Worm (Caenorhabditis elegans) whole organism, L1 larva: Measurements from ENCODE around the gene ttll-12.

Experiments used
- C04F5.9 ChIP-seq: sonication (generic microtip); optimal IDR thresholded peaks from 2 replicates; lab custom pipeline; 2016; ENCODE audit warnings: missing genetic modification characterization, missing compliant biosample characterization
- C16A3.4 ChIP-seq: fragments of 150-350 bp; optimal IDR thresholded peaks from 2 replicates; lab custom pipeline; 2014; ENCODE audit warnings: missing biosample characterization, missing genetic modification characterization
- C34B4.2 ChIP-seq: sonication (generic microtip); optimal IDR thresholded peaks from 2 replicates; lab custom pipeline; 2017; ENCODE audit warnings: mild to moderate bottlenecking, missing genetic modification characterization, missing compliant biosample characterization
- alr-1 ChIP-seq: fragments of 200-800 bp; sonication (Bioruptor generic); optimal IDR thresholded peaks from 2 replicates; lab custom pipeline; 2018; ENCODE audit warnings: borderline replicate concordance, mild to moderate bottlenecking, missing genetic modification characterization, missing compliant biosample characterization
- aly-2 ChIP-seq: fragments of 150-350 bp; optimal IDR thresholded peaks from 2 replicates; lab custom pipeline; 2014; ENCODE audit warnings: missing biosample characterization, missing genetic modification characterization
- ama-1 ChIP-seq: fragments of 150-350 bp; optimal IDR thresholded peaks from 2 replicates; lab custom pipeline; 2014
- blmp-1 ChIP-seq: fragments of 150-350 bp; optimal IDR thresholded peaks from 2 replicates; lab custom pipeline; 2014; ENCODE audit warnings: missing biosample characterization, missing genetic modification characterization
- ceh-63 ChIP-seq: fragments of 200-800 bp; sonication (Bioruptor generic); optimal IDR thresholded peaks from 2 replicates; lab custom pipeline; 2018; ENCODE audit warnings: mild to moderate bottlenecking, missing genetic modification characterization, missing compliant biosample characterization
- ces-1 ChIP-seq: fragments of 150-350 bp; optimal IDR thresholded peaks from 2 replicates; lab custom pipeline; 2014; ENCODE audit warnings: missing biosample characterization, missing genetic modification reagents, missing genetic modification characterization
- dpl-1 ChIP-seq, 3 experiments: fragments of 150-350 bp in 2 of 3; sonication (generic microtip) in 1 of 3; optimal IDR thresholded peaks; 2 replicates each; lab custom pipeline; 2014 to 2017; ENCODE audit warnings: missing biosample characterization in 3 of 3, missing genetic modification characterization in 3 of 3, missing genetic modification reagents in 3 of 3
- efl-1 ChIP-seq, 4 experiments: fragments of 150-350 bp; optimal IDR thresholded peaks in 3 of 4; peaks in 1 of 4; 1 replicate in 1 of 4; 2 replicates in 3 of 4; lab custom pipeline; 2014; ENCODE audit warnings: missing biosample characterization in 2 of 4, missing genetic modification characterization in 2 of 4, missing genetic modification reagents in 2 of 4
- efl-3 ChIP-seq: fragments of 200-800 bp; sonication (Bioruptor generic); optimal IDR thresholded peaks from 2 replicates; lab custom pipeline; 2018; ENCODE audit warnings: mild to moderate bottlenecking, missing genetic modification characterization, missing compliant biosample characterization
- egl-13 ChIP-seq: sonication (generic microtip); optimal IDR thresholded peaks from 2 replicates; lab custom pipeline; 2016; ENCODE audit warnings: missing genotype, missing genetic modification reagents, missing genetic modification characterization, missing compliant biosample characterization
- elt-3 ChIP-seq, 6 experiments: fragments of 150-350 bp in 1 of 6; sonication (generic microtip); optimal IDR thresholded peaks; 2 replicates each; lab custom pipeline; 2017 to 2018; ENCODE audit warnings: missing biosample characterization in 6 of 6, missing genetic modification characterization in 6 of 6, inconsistent platforms in 1 of 6
- ets-5 ChIP-seq: fragments of 200-800 bp; sonication (Bioruptor generic); IDR thresholded peaks from 2 replicates; pipeline ENCODE4 v1.3.6; 2022; ENCODE audit warnings: missing genetic modification characterization, missing compliant biosample characterization
- fkh-4 ChIP-seq: sonication (generic microtip); optimal IDR thresholded peaks from 2 replicates; lab custom pipeline; 2016; ENCODE audit warnings: missing compliant biosample characterization, missing genetic modification characterization, borderline replicate concordance
- fkh-8 ChIP-seq: sonication (generic microtip); optimal IDR thresholded peaks from 2 replicates; lab custom pipeline; 2016; ENCODE audit warnings: mild to moderate bottlenecking, missing genetic modification characterization, missing compliant biosample characterization
- fos-1 ChIP-seq: fragments of 150-350 bp; optimal IDR thresholded peaks from 2 replicates; lab custom pipeline; 2014; ENCODE audit warnings: missing biosample characterization, missing genetic modification characterization
- grh-1 ChIP-seq: fragments of 200-800 bp; sonication (Bioruptor generic); IDR thresholded peaks from 2 replicates; pipeline ENCODE4 v1.3.6; 2022; ENCODE audit warnings: missing genetic modification reagents, missing genetic modification characterization, missing compliant biosample characterization
- hlh-17 ChIP-seq: fragments of 200-800 bp; sonication (Bioruptor generic); optimal IDR thresholded peaks from 2 replicates; lab custom pipeline; 2018; ENCODE audit warnings: missing genetic modification characterization, mild to moderate bottlenecking, missing compliant biosample characterization, moderate library complexity, borderline replicate concordance
- irx-1 ChIP-seq: sonication (generic microtip); optimal IDR thresholded peaks from 2 replicates; lab custom pipeline; 2016; ENCODE audit warnings: missing genetic modification characterization, missing compliant biosample characterization
- jun-1 ChIP-seq: fragments of 150-350 bp; optimal IDR thresholded peaks from 2 replicates; lab custom pipeline; 2014; ENCODE audit warnings: missing biosample characterization, missing genetic modification reagents, missing genetic modification characterization
- lin-13 ChIP-seq: fragments of 150-350 bp; optimal IDR thresholded peaks from 2 replicates; lab custom pipeline; 2014; ENCODE audit warnings: missing biosample characterization, missing genetic modification reagents, missing genetic modification characterization
- lin-14 ChIP-seq: fragments of 200-800 bp; sonication (Bioruptor generic); optimal IDR thresholded peaks from 2 replicates; lab custom pipeline; 2018; ENCODE audit warnings: mild to moderate bottlenecking, missing genetic modification characterization, moderate library complexity, missing compliant biosample characterization
- lin-15B ChIP-seq: fragments of 150-350 bp; sonication (generic microtip); optimal IDR thresholded peaks from 3 replicates; lab custom pipeline; 2014; ENCODE audit warnings: missing biosample characterization, missing genetic modification characterization
- lin-35 ChIP-seq, 2 experiments: fragments of 150-350 bp; optimal IDR thresholded peaks; 2 replicates each; lab custom pipeline; 2014; ENCODE audit warnings: missing biosample characterization in 2 of 2, missing genetic modification characterization in 2 of 2, missing genetic modification reagents in 2 of 2
- nhr-11 ChIP-seq: fragments of 150-350 bp; optimal IDR thresholded peaks from 2 replicates; lab custom pipeline; 2014; ENCODE audit warnings: missing biosample characterization, missing genetic modification characterization
- nhr-19 ChIP-seq: fragments of 200-800 bp; sonication (Bioruptor generic); conservative IDR thresholded peaks from 2 replicates; pipeline ENCODE4 v1.3.6; 2022; ENCODE audit warnings: missing genetic modification characterization, missing compliant biosample characterization
- nhr-20 ChIP-seq: sonication (generic microtip); optimal IDR thresholded peaks from 2 replicates; lab custom pipeline; 2016; ENCODE audit warnings: mild to moderate bottlenecking, missing genetic modification characterization, missing compliant biosample characterization
- nhr-237 ChIP-seq: fragments of 150-350 bp; optimal IDR thresholded peaks from 2 replicates; lab custom pipeline; 2014; ENCODE audit warnings: missing biosample characterization, missing genetic modification characterization
- nhr-47 ChIP-seq: sonication (generic microtip); optimal IDR thresholded peaks from 2 replicates; lab custom pipeline; 2016; ENCODE audit warnings: mild to moderate bottlenecking, missing genetic modification characterization, moderate library complexity, missing compliant biosample characterization
- nhr-71 ChIP-seq: sonication (generic microtip); optimal IDR thresholded peaks from 2 replicates; lab custom pipeline; 2016; ENCODE audit warnings: mild to moderate bottlenecking, missing genetic modification characterization, moderate library complexity, missing compliant biosample characterization
- nhr-76 ChIP-seq: sonication (generic microtip); optimal IDR thresholded peaks from 2 replicates; lab custom pipeline; 2017; ENCODE audit warnings: missing biosample characterization, missing genetic modification characterization
- nhr-77 ChIP-seq: fragments of 150-350 bp; optimal IDR thresholded peaks from 2 replicates; lab custom pipeline; 2014; ENCODE audit warnings: missing biosample characterization, missing genetic modification characterization
- nhr-84 ChIP-seq: sonication (generic microtip); optimal IDR thresholded peaks from 2 replicates; lab custom pipeline; 2017; ENCODE audit warnings: missing biosample characterization, missing genetic modification characterization
- nhr-85 ChIP-seq: sonication (generic microtip); peaks from one replicate; lab custom pipeline; 2016; ENCODE audit warnings: missing genetic modification characterization, inconsistent platforms, missing compliant biosample characterization
- nhr-90 ChIP-seq: sonication (generic microtip); optimal IDR thresholded peaks from 2 replicates; lab custom pipeline; 2016; ENCODE audit warnings: mild to moderate bottlenecking, missing genetic modification characterization, missing compliant biosample characterization; ENCODE audit not compliant: poor library complexity
- pax-3 ChIP-seq: fragments of 200-800 bp; sonication (Bioruptor generic); optimal IDR thresholded peaks from 2 replicates; lab custom pipeline; 2018; ENCODE audit warnings: mild to moderate bottlenecking, missing genetic modification characterization, moderate library complexity, missing compliant biosample characterization
- snpc-4 ChIP-seq: fragments of 150-350 bp; optimal IDR thresholded peaks from 2 replicates; lab custom pipeline; 2014; ENCODE audit warnings: missing biosample characterization, missing genetic modification characterization
- snu-23 ChIP-seq: sonication (generic microtip); optimal IDR thresholded peaks from 2 replicates; lab custom pipeline; 2016; ENCODE audit warnings: missing genetic modification characterization, missing compliant biosample characterization
- sox-4 ChIP-seq: sonication (generic microtip); optimal IDR thresholded peaks from 2 replicates; lab custom pipeline; 2016; ENCODE audit warnings: missing genetic modification characterization, missing compliant biosample characterization
- sptf-1 ChIP-seq: fragments of 150-350 bp; optimal IDR thresholded peaks from 2 replicates; lab custom pipeline; 2014; ENCODE audit warnings: missing biosample characterization, missing genetic modification characterization
- sup-37 ChIP-seq: fragments of 200-800 bp; sonication (Bioruptor generic); optimal IDR thresholded peaks from 2 replicates; lab custom pipeline; 2018; ENCODE audit warnings: mild to moderate bottlenecking, missing genetic modification characterization, missing compliant biosample characterization
- swsn-7 ChIP-seq: sonication (generic microtip); optimal IDR thresholded peaks from 2 replicates; lab custom pipeline; 2016; ENCODE audit warnings: missing genetic modification characterization, missing compliant biosample characterization
- tbx-2 ChIP-seq: sonication (generic microtip); optimal IDR thresholded peaks from 2 replicates; lab custom pipeline; 2016; ENCODE audit warnings: missing genetic modification characterization, missing compliant biosample characterization
- unc-30 ChIP-seq: sonication (generic microtip); optimal IDR thresholded peaks from 2 replicates; lab custom pipeline; 2017; ENCODE audit warnings: missing biosample characterization, missing genetic modification characterization
- unc-86 ChIP-seq: sonication (generic microtip); optimal IDR thresholded peaks from 2 replicates; lab custom pipeline; 2016; ENCODE audit warnings: missing genetic modification characterization, missing compliant biosample characterization
- unc-98 ChIP-seq: fragments of 200-800 bp; sonication (Bioruptor generic); IDR thresholded peaks from 2 replicates; pipeline ENCODE4 v1.3.6; 2022; ENCODE audit warnings: missing genetic modification characterization, missing compliant biosample characterization
- zag-1 ChIP-seq: fragments of 150-350 bp; optimal IDR thresholded peaks from 2 replicates; lab custom pipeline; 2014; ENCODE audit warnings: missing biosample characterization, missing genetic modification characterization
- zip-4 ChIP-seq: fragments of 200-800 bp; sonication (Bioruptor generic); optimal IDR thresholded peaks from 2 replicates; lab custom pipeline; 2018; ENCODE audit warnings: mild to moderate bottlenecking, missing genetic modification characterization, moderate library complexity, missing compliant biosample characterization
- ztf-11 ChIP-seq, 2 experiments: sonication (generic microtip); optimal IDR thresholded peaks; 2 replicates each; lab custom pipeline; 2016 to 2017; ENCODE audit warnings: missing genetic modification characterization in 2 of 2, missing biosample characterization in 1 of 2, missing compliant biosample characterization in 1 of 2
- ztf-4 ChIP-seq: fragments of 150-350 bp; optimal IDR thresholded peaks from 2 replicates; lab custom pipeline; 2014; ENCODE audit warnings: missing biosample characterization, missing genetic modification characterization

Gene ttll-12

ce11 chrII:9343955-9344354 lies 5.2 kb downstream of the ttll-12 start (continued):
- no peak for TF ChIP-seq fkh-8
- TF ChIP-seq C34B4.2 (tag; lab: Kevin White, UChicago), result no peak
- no peak for TF ChIP-seq sox-4
- TF ChIP-seq grh-1, result peak; percentile 38; the same call in 1 of the 2 replicates
- TF ChIP-seq unc-98 (GFP tag; lab: Robert Waterston, UW), result no peak
- peak; percentile 48 for TF ChIP-seq snu-23 (GFP tag; lab: Kevin White, UChicago)
- no peak for TF ChIP-seq swsn-7 (tag; lab: Kevin White, UChicago)
- no peak for TF ChIP-seq C16A3.4
- peak; percentile 73 to 96 (median 89) for TF ChIP-seq elt-3 (tag; optimal IDR thresholded peaks at IDR 0.05; lab: Kevin White, UChicago)
- no peak for TF ChIP-seq efl-1 (optimal IDR thresholded peaks at IDR 0.05; lab: Kevin White, UChicago)
- no peak for TF ChIP-seq efl-1 (GFP tag; optimal IDR thresholded peaks at IDR 0.05 in 1 of 2; lab: Kevin White, UChicago)
- no peak for TF ChIP-seq nhr-237
- no peak for TF ChIP-seq lin-13 (GFP tag; lab: Kevin White, UChicago)
- TF ChIP-seq nhr-11 (tag; lab: Kevin White, UChicago), result no peak
- no peak for TF ChIP-seq egl-13 (tag; lab: Kevin White, UChicago)
- TF ChIP-seq nhr-85, result peak; percentile 94
- TF ChIP-seq aly-2 (tag; lab: Kevin White, UChicago), result no peak
- no peak for TF ChIP-seq nhr-76
- no peak for TF ChIP-seq hlh-17 (GFP tag; lab: Kevin White, UChicago)
- no peak for TF ChIP-seq ztf-4
- TF ChIP-seq lin-35 (GFP tag; optimal IDR thresholded peaks at IDR 0.05; lab: Kevin White, UChicago), result peak in 1 of 2 experiments; percentile 21
- no peak for TF ChIP-seq ama-1 (lab: Kevin White, UChicago)
- peak in 1 of 3 experiments; percentile 10 for TF ChIP-seq dpl-1 (GFP tag; optimal IDR thresholded peaks at IDR 0.05; lab: Kevin White, UChicago)
- no peak for TF ChIP-seq ces-1 (GFP tag; lab: Kevin White, UChicago)
- peak; percentile 48 for TF ChIP-seq nhr-90 (tag; lab: Kevin White, UChicago)
- TF ChIP-seq efl-3 (GFP tag; lab: Kevin White, UChicago), result no peak
- no peak for TF ChIP-seq zag-1 (tag; lab: Kevin White, UChicago)
- peak; percentile 84 for TF ChIP-seq lin-14 (GFP tag; lab: Kevin White, UChicago)
- TF ChIP-seq snpc-4, result no peak
- no peak for TF ChIP-seq nhr-84
- TF ChIP-seq zip-4 (GFP tag; lab: Kevin White, UChicago), result no peak
- TF ChIP-seq nhr-77 (tag; lab: Kevin White, UChicago), result no peak
- TF ChIP-seq sptf-1 (tag; lab: Kevin White, UChicago), result no peak
- TF ChIP-seq C04F5.9 (tag; lab: Kevin White, UChicago), result no peak
- TF ChIP-seq ztf-11 (tag; optimal IDR thresholded peaks at IDR 0.05; lab: Kevin White, UChicago), result no peak
- no peak for TF ChIP-seq fkh-4 (tag; lab: Kevin White, UChicago)
- no peak for TF ChIP-seq fos-1
- no peak for TF ChIP-seq alr-1 (tag; lab: Kevin White, UChicago)
- TF ChIP-seq nhr-47 (tag; lab: Kevin White, UChicago), result peak; percentile 36
- no peak for TF ChIP-seq irx-1 (tag; lab: Kevin White, UChicago)
- no peak for TF ChIP-seq unc-30
- TF ChIP-seq pax-3, result no peak
- TF ChIP-seq jun-1 (tag; lab: Kevin White, UChicago), result no peak
- TF ChIP-seq unc-86 (tag; lab: Kevin White, UChicago), result no peak
- TF ChIP-seq lin-15B (tag; lab: Kevin White, UChicago), result no peak

- no peak for TF ChIP-seq fos-1
- no peak for TF ChIP-seq nhr-77 (tag; lab: Kevin White, UChicago)
- peak in 5 of 6 experiments; percentile 69 to 84 (median 79) for TF ChIP-seq elt-3 (tag; optimal IDR thresholded peaks at IDR 0.05; lab: Kevin White, UChicago)
- TF ChIP-seq tbx-2 (tag; lab: Kevin White, UChicago), result no peak
- TF ChIP-seq lin-14 (GFP tag; lab: Kevin White, UChicago), result peak; percentile 70
- TF ChIP-seq snpc-4, result no peak
- no peak for TF ChIP-seq ces-1 (GFP tag; lab: Kevin White, UChicago)
- TF ChIP-seq egl-13 (tag; lab: Kevin White, UChicago), result no peak
- TF ChIP-seq nhr-19 (GFP tag; lab: Robert Waterston, UW), result 0 out of 2 replicates have a peak, but pooled peaks have one; percentile 4
- 0 out of 2 replicates have a peak, but pooled peaks have one; percentile 20 for TF ChIP-seq grh-1
- TF ChIP-seq unc-86 (tag; lab: Kevin White, UChicago), result no peak
- peak; percentile 32 for TF ChIP-seq nhr-20 (tag; lab: Kevin White, UChicago)
- peak; percentile 27 for TF ChIP-seq snu-23 (GFP tag; lab: Kevin White, UChicago)
- TF ChIP-seq ceh-63, result no peak
- TF ChIP-seq blmp-1 (tag; lab: Kevin White, UChicago), result peak; percentile 91
- peak; percentile 63 for TF ChIP-seq nhr-85
- TF ChIP-seq ets-5 (GFP tag; lab: Robert Waterston, UW), result no peak
- TF ChIP-seq nhr-71 (tag; lab: Kevin White, UChicago), result peak; percentile 34
- TF ChIP-seq sup-37 (GFP tag; lab: Kevin White, UChicago), result no peak
- TF ChIP-seq, all 84 proteins: peak for 9
Observed at ce11 chrII:9345116-9345515, 6.3 kb downstream of the ttll-12 start.
